Fruit fly (Drosophila melanogaster): ENCODE data around the gene GATAe.

Gene GATAe

dm6 chr3R:16009030-16009429, at the start of gene GATAe:
GATAe (plus strand) TSS chr3R:16009105.
- TF ChIP-seq CG8478 (optimal IDR thresholded peaks at IDR 0.05) = no peak
- TF ChIP-seq CTCF (optimal IDR thresholded peaks at IDR 0.05) = no peak

dm6 chr3R:15963690-15964281, 45.1 kb upstream of the GATAe start, which contains the start of the genes CG4287 and CG5516:
CG4287 (minus strand) TSS chr3R:15963867.
CG5516 (plus strand) TSS chr3R:15963884.
- TF ChIP-seq CG8478 (optimal IDR thresholded peaks at IDR 0.05) = no peak
- TF ChIP-seq CTCF (optimal IDR thresholded peaks at IDR 0.05) = no peak

- TF ChIP-seq CG8478 (optimal IDR thresholded peaks at IDR 0.05) = no peak
- TF ChIP-seq CTCF (optimal IDR thresholded peaks at IDR 0.05) = no peak
These were observed 43.7 kb upstream of the GATAe start, which contains the start of the genes CG32856 and Rbf2 for dm6 chr3R:15965169-15965568. CG32856 (minus strand) TSS chr3R:15965351. Rbf2 (plus strand) TSS chr3R:15965446.

dm6 chr3R:15972298-15972978, 36.5 kb upstream of the GATAe start, which contains the start of gene mor:
mor (minus strand) TSS chr3R:15972913.
- TF ChIP-seq CTCF (optimal IDR thresholded peaks at IDR 0.05) (peak in 1 of 2 experiments; percentile 13), CG8478 (optimal IDR thresholded peaks at IDR 0.05) (no peak)

- peak; percentile 14 to 30 for TF ChIP-seq CTCF (optimal IDR thresholded peaks at IDR 0.05)
- no peak for TF ChIP-seq CG8478 (optimal IDR thresholded peaks at IDR 0.05)
These were observed 35.9 kb upstream of the GATAe start, which contains the start of gene Hel89B for dm6 chr3R:15972979-15973486. Hel89B (plus strand) TSS chr3R:15973298.

dm6 chr3R:15973488-15973975, 35.4 kb upstream of the GATAe start:
- TF ChIP-seq CTCF (optimal IDR thresholded peaks at IDR 0.05) (peak in 1 of 2 experiments; percentile 33), CG8478 (optimal IDR thresholded peaks at IDR 0.05) (no peak)

- TF ChIP-seq CTCF (optimal IDR thresholded peaks at IDR 0.05) (no peak), CG8478 (optimal IDR thresholded peaks at IDR 0.05) (no peak)
These were observed 34.7 kb upstream of the GATAe start for dm6 chr3R:15974235-15974634.

- TF ChIP-seq CG8478 (optimal IDR thresholded peaks at IDR 0.05) (no peak), CTCF (optimal IDR thresholded peaks at IDR 0.05) (no peak)
These were observed 33.7 kb upstream of the GATAe start for dm6 chr3R:15975170-15975569.

- TF ChIP-seq CTCF (optimal IDR thresholded peaks at IDR 0.05) (no peak), CG8478 (optimal IDR thresholded peaks at IDR 0.05) (no peak)
These were observed 25.2 kb upstream of the GATAe start for dm6 chr3R:15983541-15984229.

- TF ChIP-seq CG8478 (optimal IDR thresholded peaks at IDR 0.05) (no peak), CTCF (optimal IDR thresholded peaks at IDR 0.05) (no peak)
These were observed 24.3 kb upstream of the GATAe start for dm6 chr3R:15984483-15985118.

- TF ChIP-seq CTCF (optimal IDR thresholded peaks at IDR 0.05) (no peak), CG8478 (optimal IDR thresholded peaks at IDR 0.05) (no peak)
These were observed 23.1 kb upstream of the GATAe start, which contains the start of gene srp for dm6 chr3R:15985762-15986214. srp (plus strand) TSS chr3R:15986152.

dm6 chr3R:15987064-15987649, 21.7 kb upstream of the GATAe start:
- TF ChIP-seq CG8478 (optimal IDR thresholded peaks at IDR 0.05) = no peak
- TF ChIP-seq CTCF (optimal IDR thresholded peaks at IDR 0.05) = no peak

dm6 chr3R:15988353-15988752, 20.6 kb upstream of the GATAe start:
- TF ChIP-seq CG8478 (optimal IDR thresholded peaks at IDR 0.05) (no peak), CTCF (optimal IDR thresholded peaks at IDR 0.05) (no peak)

Measured in S2 (cell line).